Worm (Caenorhabditis elegans): ENCODE data around the gene Y81B9A.1.
"Not testable (repeated sequence)": the region's sequence is repeated elsewhere in the genome, so short reads cannot be mapped to it uniquely, and the experiment has no call there.

DNA sequence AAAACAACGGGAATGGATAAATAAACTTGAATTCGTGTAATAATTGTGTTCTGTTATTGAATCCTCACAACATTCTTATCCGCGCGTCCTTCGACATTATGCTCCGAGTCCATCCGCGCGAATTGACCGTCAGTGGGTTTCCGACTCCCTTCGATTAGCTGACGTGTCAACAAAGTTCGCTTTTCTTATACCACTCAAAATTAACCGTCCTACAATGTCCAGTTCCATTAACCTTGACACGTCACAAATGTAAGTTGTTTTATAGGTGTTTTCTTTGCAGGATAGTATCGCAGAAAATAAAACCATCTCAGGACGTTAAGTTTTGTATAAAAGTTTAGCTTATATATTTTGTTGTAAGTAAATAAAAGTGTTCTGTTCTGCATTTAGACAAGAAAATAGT is 11.2 kb downstream of the Y81B9A.1 start, which contains the start of gene crb-3:
- not testable (repeated sequence) for TF ChIP-seq athp-1 (tag; optimal IDR thresholded peaks at IDR 0.05); snpc-4 (GFP tag; optimal IDR thresholded peaks at IDR 0.05); snpc-4 (tag; optimal IDR thresholded peaks at IDR 0.05); lir-1 (GFP tag; conservative IDR thresholded peaks at IDR 0.05); nfya-1 (tag; optimal IDR thresholded peaks at IDR 0.05; ENCODE audit: borderline replicate concordance, insufficient read depth); xnd-1 (tag; optimal IDR thresholded peaks at IDR 0.05); pha-4 (tag; optimal IDR thresholded peaks at IDR 0.05); rpc-1 (optimal IDR thresholded peaks at IDR 0.05); rpc-1 (tag; optimal IDR thresholded peaks at IDR 0.05); rcor-1 (GFP tag; IDR thresholded peaks at IDR 0.05); gei-17 (GFP tag; optimal IDR thresholded peaks at IDR 0.05); sptf-2 (GFP tag; optimal IDR thresholded peaks at IDR 0.05); egl-44 (GFP tag; IDR thresholded peaks at IDR 0.05); T07F8.4 (tag; optimal IDR thresholded peaks at IDR 0.05); F10E7.11 (tag; optimal IDR thresholded peaks at IDR 0.05); ztf-22 (GFP tag; optimal IDR thresholded peaks at IDR 0.05)
